Fruit fly (Drosophila melanogaster) S2 (cell line): ENCODE results near the gene CG40045.

Experiments
- CG8478 ChIP-seq: fragments of >200 bp; optimal IDR thresholded peaks from 2 replicates; lab custom pipeline; 2018
- CTCF ChIP-seq, 2 experiments: fragments of >200 bp; optimal IDR thresholded peaks; 2 replicates each; lab custom pipeline; 2018

- TF ChIP-seq CG8478 (lab: Kevin White, UChicago): no peak
- no peak for TF ChIP-seq CTCF (optimal IDR thresholded peaks at IDR 0.05; lab: Kevin White, UChicago)
Observed at dm6 chr3L:24083017-24083694, 54.8 kb downstream of the CG40045 start.
